Fruit fly (Drosophila melanogaster): Measurements from ENCODE around the gene CG32376.
"Not testable (repeated sequence)": the region's sequence is repeated elsewhere in the genome, so short reads cannot be mapped to it uniquely, and the experiment has no call there.

CG32376 gene

DNA sequence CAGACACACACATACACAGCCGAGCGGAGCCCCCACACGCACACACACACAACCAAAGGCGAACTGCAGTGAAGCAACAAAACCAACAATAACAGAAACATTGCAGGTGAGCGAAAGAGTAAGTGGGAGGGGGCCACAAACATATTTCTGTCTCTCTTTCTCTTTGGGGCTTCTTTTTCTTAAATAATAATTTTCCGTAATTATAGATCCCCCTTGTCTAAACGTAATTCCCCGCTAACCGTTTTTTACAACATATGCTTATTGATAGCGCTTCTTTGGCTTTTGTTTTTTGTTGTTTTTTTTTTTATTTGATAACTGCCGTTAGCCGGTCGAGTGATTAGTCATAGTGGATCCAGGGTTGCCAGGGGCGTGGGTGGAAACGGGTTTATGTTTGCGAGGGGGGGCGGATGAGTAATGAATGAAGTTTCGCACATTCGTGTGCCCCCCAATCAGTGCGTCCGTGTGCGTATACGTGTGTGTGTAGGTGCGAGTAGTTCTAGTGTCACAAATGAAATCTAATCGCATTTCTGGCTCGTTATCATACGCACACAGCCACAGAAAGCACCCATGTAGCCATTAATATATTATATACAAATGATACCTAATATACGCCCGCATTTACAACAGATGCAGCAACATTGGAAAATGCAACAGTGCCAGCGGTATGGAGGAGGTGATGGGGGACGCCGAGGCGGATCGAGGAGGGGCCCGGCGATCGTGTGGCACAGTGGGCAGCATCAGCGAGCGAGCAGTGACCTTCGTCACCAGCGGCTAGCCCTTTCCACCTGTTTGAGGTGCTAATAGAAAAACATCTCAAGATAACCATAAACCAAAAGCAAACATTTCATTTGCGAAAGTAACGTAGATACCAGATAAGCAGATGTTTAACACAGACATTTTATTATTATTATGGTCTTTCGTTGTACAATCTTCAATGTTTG, 12.9 kb downstream of the CG32376 start:
- TF ChIP-seq CG17801 (GFP tag; optimal IDR thresholded peaks at IDR 0.05; ENCODE audit: partially characterized antibody), result no peak

DNA sequence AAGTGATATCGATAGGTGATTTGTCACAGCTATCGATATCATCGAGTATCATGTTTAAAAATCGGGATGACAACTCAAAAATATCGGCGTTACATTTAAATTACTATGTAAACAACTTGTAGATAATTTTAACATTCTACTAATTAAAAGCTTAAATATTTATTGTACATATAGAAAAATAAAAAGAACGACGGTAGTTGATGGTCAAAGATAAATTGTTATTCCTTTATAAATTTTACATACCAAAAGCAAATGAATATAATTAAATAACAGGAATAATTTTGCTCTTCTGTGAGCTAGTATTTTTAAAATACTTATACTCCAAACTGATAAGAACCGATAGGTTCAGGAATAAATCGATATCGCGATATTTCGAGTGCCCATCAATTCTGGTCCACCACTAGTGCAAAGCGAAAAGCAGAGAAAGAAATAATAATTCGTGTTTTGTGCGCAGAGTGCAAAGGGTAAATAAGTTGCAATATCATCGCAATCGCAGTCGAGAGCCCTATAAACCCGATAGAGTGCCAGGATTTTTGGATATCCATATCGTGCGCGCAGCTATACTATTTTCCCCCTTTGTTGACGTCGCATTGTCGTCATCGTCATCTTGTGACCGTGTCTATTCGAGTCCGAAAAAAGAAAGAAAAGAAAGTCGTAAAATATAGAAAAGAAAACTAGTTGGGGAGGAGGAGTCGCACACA, 13.7 kb downstream of the CG32376 start, which contains the start of gene lqf:
Gene lqf, plus strand, starts transcription at position 401 of the 701 bp plus-strand sequence.
- no peak for TF ChIP-seq CG17801 (GFP tag; optimal IDR thresholded peaks at IDR 0.05; ENCODE audit: partially characterized antibody)

- no peak for TF ChIP-seq CG17801 (GFP tag; optimal IDR thresholded peaks at IDR 0.05; ENCODE audit: partially characterized antibody)
These were observed 14.4 kb downstream of the CG32376 start for dm6 chr3L:7527661-7528379.

DNA sequence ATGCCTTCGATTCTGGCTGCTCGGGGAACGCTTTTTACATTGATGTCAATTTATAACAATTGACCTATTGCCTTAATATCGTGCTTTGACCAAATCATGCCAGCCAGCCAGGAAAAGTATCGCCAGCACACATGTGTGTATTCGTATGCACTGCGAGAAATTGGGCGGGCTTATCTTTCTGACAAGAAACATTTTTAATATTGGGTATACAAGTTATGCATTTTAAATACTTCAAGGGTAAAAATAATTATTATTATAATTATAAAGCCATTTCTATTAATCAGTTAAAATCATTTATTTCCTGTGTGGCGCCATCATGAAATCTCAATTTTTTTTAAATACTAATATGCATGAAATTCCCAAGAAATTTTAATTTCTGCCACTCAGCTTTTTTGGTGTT, 20.4 kb downstream of the CG32376 start:
- no peak for TF ChIP-seq CG17801 (GFP tag; optimal IDR thresholded peaks at IDR 0.05; ENCODE audit: partially characterized antibody)

DNA sequence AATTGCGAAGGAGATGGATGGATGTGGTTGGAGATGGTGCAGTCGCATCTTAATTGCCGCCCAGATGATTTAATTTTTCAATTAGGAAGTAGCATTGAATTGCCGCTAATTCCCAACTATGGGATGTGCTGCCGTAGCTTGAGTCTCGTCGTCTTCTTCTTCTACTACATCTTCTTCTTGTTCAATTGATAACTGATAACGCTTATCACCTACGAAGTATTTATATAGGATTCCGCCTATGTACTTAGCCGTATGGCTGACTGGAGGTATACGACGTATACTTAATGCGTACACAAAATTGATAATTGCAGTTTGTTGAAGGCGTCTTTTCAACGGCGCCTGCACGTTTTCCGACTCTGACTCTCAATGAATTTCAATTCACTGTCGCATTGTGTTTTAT, 21.6 kb downstream of the CG32376 start:
- TF ChIP-seq CG17801 (GFP tag; optimal IDR thresholded peaks at IDR 0.05; ENCODE audit: partially characterized antibody), result no peak

DNA sequence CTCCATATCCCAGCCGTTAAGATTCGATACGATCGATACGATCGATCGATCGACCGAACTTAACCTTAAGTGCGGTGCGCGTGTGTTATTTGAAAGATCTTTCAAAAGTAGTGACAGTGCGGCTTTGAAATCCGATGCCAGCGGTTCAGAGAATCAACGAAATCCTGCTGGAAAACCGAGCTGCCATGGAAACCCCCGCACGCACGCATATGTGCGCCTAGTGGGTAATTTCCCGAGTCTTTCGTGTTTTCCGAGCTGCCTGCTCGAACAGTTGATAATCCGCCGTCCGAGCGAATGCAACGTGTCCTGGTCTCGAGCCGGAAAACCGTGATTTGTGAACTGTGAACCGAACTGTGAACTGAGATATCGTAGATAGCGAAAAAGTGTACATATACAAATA, 23.0 kb downstream of the CG32376 start:
- no peak for TF ChIP-seq CG17801 (GFP tag; optimal IDR thresholded peaks at IDR 0.05; ENCODE audit: partially characterized antibody)

DNA sequence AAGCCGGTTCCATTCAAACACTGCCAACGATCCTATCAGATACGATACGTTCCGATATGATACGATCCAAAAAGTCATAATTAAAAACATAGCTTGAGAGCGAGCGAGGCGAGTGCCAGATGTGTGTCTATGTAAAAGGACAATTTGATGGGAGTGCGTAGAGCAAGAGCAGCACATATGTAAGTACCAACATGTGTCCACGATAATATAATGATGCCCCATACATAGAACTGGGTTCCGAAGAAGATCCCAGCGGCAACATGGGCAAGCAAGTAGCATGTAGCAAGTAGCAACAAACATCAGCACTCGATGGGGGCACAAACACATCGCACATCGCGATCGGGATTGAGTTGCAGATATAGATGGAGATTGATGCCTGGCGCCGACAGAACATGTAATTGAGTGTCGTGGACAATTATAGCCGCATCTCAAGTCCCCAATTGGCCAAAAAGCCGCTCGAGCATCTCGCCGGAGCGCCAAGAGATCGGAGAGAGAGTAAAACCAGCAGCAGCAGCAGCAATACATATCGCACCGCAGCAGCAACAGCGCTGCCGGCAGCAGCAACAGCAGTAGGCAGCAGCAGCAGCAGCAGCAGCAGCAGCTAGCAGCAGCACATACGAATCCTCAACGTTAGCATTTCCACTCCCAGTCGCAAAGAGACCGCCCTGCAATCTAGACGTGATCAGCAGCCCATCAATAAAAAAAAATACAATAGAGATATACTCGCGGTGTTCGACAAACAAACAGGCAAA, 23.7 kb downstream of the CG32376 start, which contains the start of gene ltl:
Gene ltl, plus strand, starts transcription at position 647 of the 752 bp plus-strand sequence.
- TF ChIP-seq CG17801 (GFP tag; optimal IDR thresholded peaks at IDR 0.05; ENCODE audit: partially characterized antibody), result no peak

- TF ChIP-seq CG17801 (GFP tag; optimal IDR thresholded peaks at IDR 0.05; ENCODE audit: partially characterized antibody), result no peak
These were observed 31.6 kb downstream of the CG32376 start, which contains the start of gene CG7546 for dm6 chr3L:7510414-7511384. CG7546 (plus strand) TSS chr3L:7510986.

DNA sequence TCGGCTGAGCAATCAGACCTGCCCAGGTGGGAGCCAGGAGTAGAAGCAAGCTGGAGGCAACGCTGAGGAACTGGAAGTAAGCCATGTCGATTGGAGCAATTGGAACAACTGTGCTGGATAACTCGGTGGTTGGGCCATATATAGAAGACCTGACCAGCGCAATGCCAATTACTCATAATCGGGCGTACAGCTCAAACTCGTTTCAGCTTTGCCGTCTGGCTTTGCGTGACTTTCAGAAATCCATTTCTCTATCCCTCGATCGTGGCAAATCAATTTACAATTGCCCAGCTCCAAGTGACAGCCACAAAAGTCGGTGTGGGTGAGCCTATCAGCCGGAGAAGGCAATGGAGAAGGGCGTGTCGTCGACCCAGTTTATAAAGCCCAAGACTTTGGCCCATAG, 36.1 kb downstream of the CG32376 start, which contains the start of gene CG7548:
Gene CG7548, minus strand, starts transcription at position 101 of the 400 bp plus-strand sequence.
- no peak for TF ChIP-seq CG17801 (GFP tag; optimal IDR thresholded peaks at IDR 0.05; ENCODE audit: partially characterized antibody)

DNA sequence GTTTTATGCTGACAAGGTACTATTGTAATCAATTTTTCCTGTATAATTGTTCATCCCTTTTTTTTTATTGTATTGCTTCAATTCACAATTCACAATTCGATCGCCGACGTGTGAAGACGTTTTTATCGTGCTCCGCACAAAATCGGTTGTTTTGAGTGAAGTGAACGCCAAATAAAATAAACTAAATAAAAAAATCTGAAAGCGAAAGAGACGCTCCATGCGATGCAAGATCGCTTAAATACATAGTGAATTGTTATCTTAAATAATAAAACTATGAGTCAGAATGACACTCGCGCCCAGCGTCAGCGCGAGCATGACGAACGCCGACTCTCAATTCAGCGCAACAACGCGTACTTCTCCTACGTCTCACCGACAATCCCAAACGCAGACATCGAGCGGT, 43.5 kb downstream of the CG32376 start, which contains the start of gene CG8539:
Gene CG8539, minus strand, starts transcription at position 101 of the 400 bp plus-strand sequence.
- not testable (repeated sequence) for TF ChIP-seq CG17801 (GFP tag; optimal IDR thresholded peaks at IDR 0.05; ENCODE audit: partially characterized antibody)

DNA sequence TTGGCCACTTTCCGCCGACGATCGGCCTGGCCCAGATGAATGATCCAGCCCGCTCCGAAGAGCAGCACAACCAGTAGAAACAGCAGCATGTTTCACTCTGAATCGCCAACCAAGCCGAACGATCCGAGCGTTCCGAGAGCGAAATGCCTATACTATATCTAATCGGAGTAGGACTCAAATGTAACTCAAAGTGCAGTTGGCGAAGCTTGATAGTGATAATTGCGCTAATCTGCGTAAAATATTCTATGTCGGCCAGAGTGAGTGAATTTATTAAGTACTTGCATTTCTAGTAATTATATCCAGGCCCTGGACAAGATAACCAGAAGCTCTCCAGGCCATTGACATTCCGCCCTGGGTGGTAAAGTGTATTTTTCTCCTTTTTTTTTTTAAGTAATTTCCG, 46.2 kb downstream of the CG32376 start, which contains the start of gene Cyp4d8:
Gene Cyp4d8, minus strand, starts transcription at position 101 of the 400 bp plus-strand sequence.
- no peak for TF ChIP-seq CG17801 (GFP tag; optimal IDR thresholded peaks at IDR 0.05; ENCODE audit: partially characterized antibody)
